Fruit fly (Drosophila melanogaster) whole organism, embryonic: ENCODE results near the gene CG15473.
A peak's percentile ranks its signal among the peaks of the same experiment; 100 is the strongest.

Experiments used
- Bdp1 ChIP-seq: fragments of 200-800 bp; sonication (Bioruptor generic); optimal IDR thresholded peaks from 3 replicates; lab custom pipeline; 2016; ENCODE audit warnings: missing biosample characterization, missing genetic modification characterization
- C15 ChIP-seq: fragments of 200-800 bp; sonication (Bioruptor generic); IDR thresholded peaks from 3 replicates; pipeline ENCODE4 v1.3.6; 2022; ENCODE audit warnings: missing biosample characterization, missing genetic modification characterization
- CG10147 ChIP-seq: fragments of 200-800 bp; sonication (Bioruptor generic); optimal IDR thresholded peaks from 2 replicates; lab custom pipeline; 2019; ENCODE audit warnings: missing biosample characterization, mild to moderate bottlenecking, missing genetic modification characterization, moderate library complexity
- CG12744 ChIP-seq: fragments of 200-800 bp; sonication (Bioruptor generic); optimal IDR thresholded peaks from 2 replicates; lab custom pipeline; 2016; ENCODE audit warnings: missing biosample characterization, missing genetic modification characterization
- CG12942 ChIP-seq: fragments of 200-800 bp; sonication (Bioruptor generic); optimal IDR thresholded peaks from 3 replicates; lab custom pipeline; 2016; ENCODE audit warnings: missing biosample characterization, missing genetic modification characterization
- CG13287 ChIP-seq: fragments of 200-800 bp; sonication (Bioruptor generic); IDR thresholded peaks from 2 replicates; pipeline ENCODE4 v1.3.6; 2022; ENCODE audit warnings: missing biosample characterization, missing genetic modification characterization; ENCODE audit not compliant: partially characterized antibody
- CG15514 ChIP-seq: fragments of 200-800 bp; sonication (Bioruptor generic); optimal IDR thresholded peaks from 3 replicates; lab custom pipeline; 2017; ENCODE audit warnings: missing biosample characterization, missing genetic modification characterization, mild to moderate bottlenecking, moderate library complexity, missing genetic modification reagents
- CG17359 ChIP-seq: fragments of 200-800 bp; sonication (Bioruptor generic); optimal IDR thresholded peaks from 3 replicates; lab custom pipeline; 2018; ENCODE audit warnings: missing biosample characterization, mild to moderate bottlenecking, missing genetic modification characterization, moderate library complexity
- CG1832 ChIP-seq: fragments of 200-800 bp; sonication (Bioruptor generic); optimal IDR thresholded peaks from 2 replicates; lab custom pipeline; 2017; ENCODE audit warnings: missing biosample characterization, mild to moderate bottlenecking, missing genetic modification characterization, inconsistent platforms
- CG2199 ChIP-seq: fragments of 200-800 bp; sonication (Bioruptor generic); IDR thresholded peaks from 3 replicates; pipeline ENCODE4 v1.3.6; 2022; ENCODE audit warnings: missing biosample characterization, missing genetic modification characterization
- CG4424 ChIP-seq: fragments of 200-800 bp; sonication (Bioruptor generic); optimal IDR thresholded peaks from 3 replicates; lab custom pipeline; 2016; ENCODE audit warnings: missing biosample characterization, missing genetic modification characterization
- CG7372 ChIP-seq: fragments of 200-800 bp; sonication (Bioruptor generic); IDR thresholded peaks from 2 replicates; pipeline ENCODE4 v1.3.6; 2022; ENCODE audit warnings: missing biosample characterization, missing genetic modification characterization
- CG7928 ChIP-seq: fragments of 200-800 bp; sonication (Bioruptor generic); optimal IDR thresholded peaks from 2 replicates; lab custom pipeline; 2017; ENCODE audit warnings: missing biosample characterization, mild to moderate bottlenecking, missing genetic modification characterization
- CG8290 ChIP-seq, 3 experiments: fragments of 200-800 bp; sonication (Bioruptor generic); optimal IDR thresholded peaks; 2 replicates each; lab custom pipeline; 2016 to 2019; ENCODE audit warnings: missing biosample characterization in 3 of 3, missing genetic modification characterization in 3 of 3, mild to moderate bottlenecking in 2 of 3, moderate library complexity in 1 of 3
- Camta ChIP-seq: fragments of 200-800 bp; sonication (Bioruptor generic); optimal IDR thresholded peaks from 2 replicates; lab custom pipeline; 2016; ENCODE audit warnings: missing biosample characterization, missing genetic modification characterization
- Chrac-16 ChIP-seq: fragments of 200-800 bp; sonication (Bioruptor generic); optimal IDR thresholded peaks from 3 replicates; lab custom pipeline; 2016; ENCODE audit warnings: missing biosample characterization, missing genetic modification characterization
- Deaf1 ChIP-seq: fragments of 200-800 bp; optimal IDR thresholded peaks from 3 replicates; lab custom pipeline; 2019; ENCODE audit warnings: missing biosample characterization, mild to moderate bottlenecking, missing genetic modification characterization, moderate library complexity
- Dp ChIP-seq: fragments of 200-800 bp; sonication (Bioruptor generic); optimal IDR thresholded peaks from 2 replicates; lab custom pipeline; 2018; ENCODE audit warnings: missing biosample characterization, mild to moderate bottlenecking, missing genetic modification characterization, moderate library complexity
- Hsf ChIP-seq: fragments of 200-800 bp; sonication (Bioruptor generic); optimal IDR thresholded peaks from 3 replicates; lab custom pipeline; 2016; ENCODE audit warnings: missing biosample characterization, missing genetic modification characterization
- Jarid2 ChIP-seq: fragments of 200-800 bp; sonication (Bioruptor generic); optimal IDR thresholded peaks from 3 replicates; lab custom pipeline; 2017; ENCODE audit warnings: mild to moderate bottlenecking, missing biosample characterization, missing genetic modification reagents, missing genetic modification characterization
- Lpt ChIP-seq: fragments of >200 bp; optimal IDR thresholded peaks from 2 replicates; lab custom pipeline; 2018; ENCODE audit warnings: missing biosample characterization, missing genetic modification characterization
- Nf-YC ChIP-seq: fragments of 200-800 bp; optimal IDR thresholded peaks from 3 replicates; lab custom pipeline; 2019; ENCODE audit warnings: missing biosample characterization, mild to moderate bottlenecking, missing genetic modification characterization, moderate library complexity
- Oli ChIP-seq: fragments of 200-800 bp; sonication (Bioruptor generic); optimal IDR thresholded peaks from 2 replicates; lab custom pipeline; 2018; ENCODE audit warnings: missing biosample characterization, mild to moderate bottlenecking, missing genetic modification characterization, moderate library complexity
- Optix ChIP-seq: fragments of 200-800 bp; sonication (Bioruptor generic); IDR thresholded peaks from 3 replicates; pipeline ENCODE4 v1.3.6; 2022; ENCODE audit warnings: missing biosample characterization, missing genetic modification characterization
- Poxn ChIP-seq: fragments of 200-800 bp; sonication (Bioruptor generic); IDR thresholded peaks from 2 replicates; pipeline ENCODE4 v1.3.6; 2022; ENCODE audit warnings: missing biosample characterization, missing genetic modification characterization
- Ravus ChIP-seq: fragments of 200-800 bp; sonication (Bioruptor generic); IDR thresholded peaks from 2 replicates; pipeline ENCODE4 v1.3.6; 2022; ENCODE audit warnings: missing biosample characterization, missing genetic modification characterization
- Sry-β ChIP-seq: fragments of 200-800 bp; sonication (Bioruptor generic); optimal IDR thresholded peaks from 2 replicates; lab custom pipeline; 2018; ENCODE audit warnings: missing biosample characterization, mild to moderate bottlenecking, missing genetic modification characterization, moderate library complexity
- Stat92E ChIP-seq, 3 experiments: fragments of >200 bp in 2 of 3; fragments of 200-800 bp in 1 of 3; sonication (Bioruptor generic) in 1 of 3; optimal IDR thresholded peaks; 2 replicates each; lab custom pipeline; 2017 to 2019; ENCODE audit warnings: missing biosample characterization in 3 of 3, missing genetic modification characterization in 3 of 3, mild to moderate bottlenecking in 1 of 3, moderate library complexity in 1 of 3
- Usf ChIP-seq: fragments of 200-800 bp; sonication (Bioruptor generic); optimal IDR thresholded peaks from 2 replicates; lab custom pipeline; 2017; ENCODE audit warnings: missing genotype, missing biosample characterization, missing genetic modification characterization
- ap ChIP-seq: fragments of 200-800 bp; sonication (Bioruptor generic); IDR thresholded peaks from 2 replicates; pipeline ENCODE4 v1.3.6; 2022; ENCODE audit warnings: missing biosample characterization, missing genetic modification characterization
- bowl ChIP-seq: fragments of 200-800 bp; sonication (Bioruptor generic); IDR thresholded peaks from 2 replicates; pipeline ENCODE4 v1.3.6; 2022; ENCODE audit warnings: missing biosample characterization, missing genetic modification characterization
- bsh ChIP-seq, 2 experiments: fragments of 200-800 bp; sonication (Bioruptor generic); optimal IDR thresholded peaks; 2 replicates each; lab custom pipeline; 2017 to 2018; ENCODE audit warnings: mild to moderate bottlenecking in 2 of 2, missing biosample characterization in 2 of 2, missing genetic modification characterization in 2 of 2, moderate library complexity in 1 of 2
- crc ChIP-seq: fragments of 200-800 bp; sonication (Bioruptor generic); optimal IDR thresholded peaks from 2 replicates; lab custom pipeline; 2016; ENCODE audit warnings: missing biosample characterization, missing genetic modification characterization
- esg ChIP-seq: fragments of 200-800 bp; sonication (Bioruptor generic); conservative IDR thresholded peaks from 2 replicates; pipeline ENCODE4 v1.3.6; 2022; ENCODE audit warnings: missing biosample characterization, missing genetic modification characterization
- ftz-f1 ChIP-seq: fragments of 200-800 bp; sonication (Bioruptor generic); optimal IDR thresholded peaks from 2 replicates; lab custom pipeline; 2016; ENCODE audit warnings: missing biosample characterization, missing genetic modification characterization
- gem ChIP-seq: fragments of 200-800 bp; sonication (Bioruptor generic); optimal IDR thresholded peaks from 2 replicates; lab custom pipeline; 2019; ENCODE audit warnings: missing biosample characterization, mild to moderate bottlenecking, missing genetic modification characterization, moderate library complexity
- ham ChIP-seq: fragments of 200-800 bp; sonication (Bioruptor generic); IDR thresholded peaks from 2 replicates; pipeline ENCODE4 v1.3.6; 2022; ENCODE audit warnings: missing biosample characterization, missing genetic modification characterization
- maf-S ChIP-seq: fragments of 200-800 bp; sonication (Bioruptor generic); optimal IDR thresholded peaks from 2 replicates; lab custom pipeline; 2016; ENCODE audit warnings: missing biosample characterization, missing genetic modification characterization
- mam ChIP-seq: fragments of 200-800 bp; sonication (Bioruptor generic); optimal IDR thresholded peaks from 3 replicates; lab custom pipeline; 2016; ENCODE audit warnings: missing biosample characterization, missing genetic modification characterization
- nau ChIP-seq: fragments of 200-800 bp; sonication (Bioruptor generic); optimal IDR thresholded peaks from 3 replicates; lab custom pipeline; 2017; ENCODE audit warnings: missing biosample characterization, mild to moderate bottlenecking, missing genetic modification characterization, missing genetic modification reagents
- nerfin-2 ChIP-seq: fragments of 200-800 bp; sonication (Bioruptor generic); IDR thresholded peaks from 2 replicates; pipeline ENCODE4 v1.3.6; 2022; ENCODE audit warnings: missing biosample characterization, missing genetic modification characterization; ENCODE audit not compliant: partially characterized antibody
- pita ChIP-seq: fragments of 200-800 bp; sonication (Bioruptor generic); optimal IDR thresholded peaks from 2 replicates; lab custom pipeline; 2017; ENCODE audit warnings: missing biosample characterization, mild to moderate bottlenecking, missing genetic modification characterization
- sc ChIP-seq, 3 experiments: fragments of >200 bp in 2 of 3; fragments of 200-800 bp in 1 of 3; sonication (Bioruptor generic) in 1 of 3; optimal IDR thresholded peaks; 2 replicates in 2 of 3; 3 replicates in 1 of 3; lab custom pipeline; 2017; ENCODE audit warnings: mild to moderate bottlenecking in 1 of 3, missing biosample characterization in 1 of 3, missing genetic modification characterization in 1 of 3, missing genetic modification reagents in 1 of 3
- schlank ChIP-seq: fragments of 200-800 bp; sonication (Bioruptor generic); optimal IDR thresholded peaks from 2 replicates; lab custom pipeline; 2018; ENCODE audit warnings: missing biosample characterization, mild to moderate bottlenecking, missing genetic modification characterization
- sd ChIP-seq: fragments of 200-800 bp; sonication (Bioruptor generic); optimal IDR thresholded peaks from 3 replicates; lab custom pipeline; 2018; ENCODE audit warnings: missing biosample characterization, mild to moderate bottlenecking, missing genetic modification characterization, moderate library complexity
- tll ChIP-seq, 2 experiments: fragments of 200-800 bp in 1 of 2; fragments of >200 bp in 1 of 2; sonication (Bioruptor generic) in 1 of 2; optimal IDR thresholded peaks; 2 replicates each; lab custom pipeline; 2017 to 2019; ENCODE audit warnings: missing biosample characterization in 2 of 2, missing genetic modification characterization in 2 of 2, mild to moderate bottlenecking in 1 of 2, moderate library complexity in 1 of 2
- zfh1 ChIP-seq: fragments of 200-800 bp; sonication (Bioruptor generic); IDR thresholded peaks from 3 replicates; pipeline ENCODE4 v1.3.6; 2022; ENCODE audit warnings: missing biosample characterization, missing genetic modification characterization

The CG15473 gene

DNA sequence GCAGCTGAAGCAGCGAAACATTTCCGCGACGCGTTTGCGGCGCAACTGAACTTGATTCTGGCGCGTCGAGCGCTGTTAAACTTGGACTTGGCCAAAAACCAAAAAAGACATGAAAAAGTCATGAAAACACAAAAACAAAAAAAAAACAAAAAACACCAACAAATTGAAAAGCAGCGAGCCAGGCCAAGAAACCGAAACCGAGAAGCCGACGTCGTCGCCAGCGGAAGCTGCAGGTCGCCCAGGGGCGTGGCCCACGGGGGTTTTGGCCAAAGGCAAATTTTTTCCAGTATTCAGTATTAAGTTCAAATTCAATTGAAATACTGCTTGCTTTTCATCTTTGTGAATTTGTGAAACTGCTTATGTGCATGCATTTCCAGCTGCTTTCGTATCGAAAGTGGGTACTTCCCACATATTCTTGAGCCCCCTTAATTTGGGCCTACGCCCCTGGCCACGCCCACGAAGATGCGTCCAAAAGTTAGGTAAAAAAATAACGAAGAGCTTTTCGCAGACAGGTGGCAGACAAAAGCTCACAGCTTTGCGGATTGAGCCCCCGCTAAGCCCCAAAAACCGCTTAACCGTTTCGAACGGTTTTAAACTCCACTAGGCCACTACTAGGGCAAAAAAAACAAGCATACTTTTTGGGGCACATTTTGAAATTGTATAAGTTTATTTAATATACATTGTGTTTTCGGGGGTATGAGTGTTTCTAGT is 12.5 kb upstream of the CG15473 start, which contains the start of gene CG3009 (continued):
- TF ChIP-seq Hsf (GFP tag; lab: Kevin White, UChicago), result peak; percentile 98
- no peak for TF ChIP-seq nerfin-2 (GFP tag; lab: Robert Waterston, UW)
- TF ChIP-seq Lpt (GFP tag; lab: Kevin White, UChicago), result no peak
- peak; percentile 92 for TF ChIP-seq bowl (GFP tag; lab: Robert Waterston, UW)
- peak; percentile 96 for TF ChIP-seq CG2199 (GFP tag; lab: Robert Waterston, UW)
- peak; percentile 98 for TF ChIP-seq gem (tag; lab: Kevin White, UChicago)
- peak; percentile 97 for TF ChIP-seq schlank
- TF ChIP-seq crc, result peak; percentile 96
- TF ChIP-seq mam (GFP tag; lab: Kevin White, UChicago), result peak; percentile 98
- peak in 1 of 3 experiments; percentile 51 for TF ChIP-seq Stat92E (GFP tag; optimal IDR thresholded peaks at IDR 0.05; lab: Kevin White, UChicago)
- TF ChIP-seq zfh1, result peak; percentile 97
- no peak for TF ChIP-seq sc (optimal IDR thresholded peaks at IDR 0.05; lab: Kevin White, UChicago)
- peak; percentile 89 for TF ChIP-seq sc (GFP tag; optimal IDR thresholded peaks at IDR 0.05; lab: Kevin White, UChicago)
- peak; percentile 97 for TF ChIP-seq esg (GFP tag; lab: Robert Waterston, UW)
- TF ChIP-seq ftz-f1 (GFP tag; lab: Kevin White, UChicago), result peak; percentile 93
- TF ChIP-seq Bdp1 (GFP tag; lab: Kevin White, UChicago), result peak; percentile 92
- peak; percentile 97 for TF ChIP-seq Oli (tag; lab: Kevin White, UChicago)
- TF ChIP-seq CG4424 (GFP tag; lab: Kevin White, UChicago), result peak; percentile 97
- peak; percentile 93 for TF ChIP-seq Usf (GFP tag; lab: Kevin White, UChicago)
- TF ChIP-seq sd (tag; lab: Kevin White, UChicago), result peak; percentile 90
- TF ChIP-seq CG15514 (GFP tag; lab: Kevin White, UChicago), result peak; percentile 95
- peak; percentile 96 for TF ChIP-seq ham (GFP tag; lab: Robert Waterston, UW)
- peak; percentile 97 for TF ChIP-seq Chrac-16 (GFP tag; lab: Kevin White, UChicago)
- TF ChIP-seq Dp (GFP tag; lab: Kevin White, UChicago), result peak; percentile 39
- peak; percentile 93 for TF ChIP-seq Ravus (GFP tag; lab: Robert Waterston, UW)
- TF ChIP-seq tll (GFP tag; optimal IDR thresholded peaks at IDR 0.05; lab: Kevin White, UChicago), result peak in 1 of 2 experiments; percentile 5
- peak; percentile 92 for TF ChIP-seq Nf-YC (tag; lab: Kevin White, UChicago)
- peak; percentile 88 for TF ChIP-seq Deaf1
- TF ChIP-seq CG13287 (GFP tag; lab: Robert Waterston, UW), result peak; percentile 54; the same call in 1 of the 2 replicates
- TF ChIP-seq CG7372 (GFP tag; lab: Robert Waterston, UW), result peak; percentile 97
- TF ChIP-seq ap, result peak; percentile 93
- TF ChIP-seq Camta, result peak; percentile 97
- peak; percentile 90 for TF ChIP-seq CG8290 (GFP tag; optimal IDR thresholded peaks at IDR 0.05; lab: Kevin White, UChicago)
- peak; percentile 78 to 98 for TF ChIP-seq CG8290 (tag; optimal IDR thresholded peaks at IDR 0.05; lab: Kevin White, UChicago)
- TF ChIP-seq CG10147 (GFP tag; lab: Kevin White, UChicago), result peak; percentile 97
- TF ChIP-seq CG12744, result peak; percentile 97
- peak; percentile 97 for TF ChIP-seq maf-S (GFP tag; lab: Kevin White, UChicago)
- TF ChIP-seq bsh (GFP tag; optimal IDR thresholded peaks at IDR 0.05; lab: Kevin White, UChicago), result peak; percentile 94 to 95
- TF ChIP-seq Optix (GFP tag; lab: Robert Waterston, UW), result peak; percentile 98
- peak; percentile 97 for TF ChIP-seq CG17359 (tag; lab: Kevin White, UChicago)
- peak; percentile 38 for TF ChIP-seq CG1832
- peak; percentile 94 for TF ChIP-seq C15 (GFP tag; lab: Robert Waterston, UW)
- TF ChIP-seq Poxn (GFP tag; lab: Robert Waterston, UW), result peak; percentile 95
- TF ChIP-seq CG7928 (GFP tag; lab: Kevin White, UChicago), result peak; percentile 79
- peak; percentile 88 for TF ChIP-seq Jarid2 (GFP tag; lab: Kevin White, UChicago)
- TF ChIP-seq CG12942, result peak; percentile 96
- peak; percentile 87 for TF ChIP-seq pita (GFP tag; lab: Kevin White, UChicago)
- TF ChIP-seq Sry-β (GFP tag; lab: Kevin White, UChicago), result peak; percentile 28
- TF ChIP-seq nau (GFP tag; lab: Kevin White, UChicago), result peak; percentile 96
